Fruit fly (Drosophila melanogaster): ENCODE data around the gene eIF1A.

The eIF1A gene

DNA sequence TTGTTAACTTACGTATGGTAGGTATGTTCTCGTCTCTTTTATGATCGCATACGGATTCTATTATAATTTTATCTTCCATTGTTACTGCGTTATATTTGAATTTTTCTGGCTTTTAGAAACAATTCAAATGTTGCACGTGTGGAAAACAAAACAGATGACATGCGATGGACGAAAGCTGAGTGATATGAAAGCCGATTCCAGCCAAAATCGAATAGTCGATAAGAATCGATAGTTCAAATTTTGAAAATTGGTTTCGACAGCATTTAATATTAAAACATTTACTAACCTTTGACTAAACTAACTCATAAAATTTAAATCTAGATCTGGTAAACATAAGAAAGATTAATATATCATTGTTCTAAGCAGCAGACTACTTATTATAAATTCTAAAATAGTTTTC lies 27.1 kb downstream of the eIF1A start, which contains the start of gene Polr1E (continued):
- TF ChIP-seq CG13424 (tag; optimal IDR thresholded peaks at IDR 0.05): no peak
- no peak for TF ChIP-seq CG15011 (GFP tag; optimal IDR thresholded peaks at IDR 0.05)
- no peak for TF ChIP-seq kni (GFP tag; optimal IDR thresholded peaks at IDR 0.05)
- TF ChIP-seq Doc3 (GFP tag; IDR thresholded peaks at IDR 0.05; ENCODE audit: partially characterized antibody): peak; percentile 58; the same call in 2 of the 3 replicates
- no peak for TF ChIP-seq psq (GFP tag; optimal IDR thresholded peaks at IDR 0.05)
- TF ChIP-seq sr (GFP tag; IDR thresholded peaks at IDR 0.05): no peak
- TF ChIP-seq croc (GFP tag; conservative IDR thresholded peaks at IDR 0.05): no peak
- no peak for TF ChIP-seq wor (GFP tag; IDR thresholded peaks at IDR 0.05)
- no peak for TF ChIP-seq CG8944 (GFP tag; optimal IDR thresholded peaks at IDR 0.05)
- TF ChIP-seq Nf-YC (tag; optimal IDR thresholded peaks at IDR 0.05): peak; percentile 38
- TF ChIP-seq Scr (GFP tag; IDR thresholded peaks at IDR 0.05; ENCODE audit: partially characterized antibody): peak; percentile 64
- peak; percentile 9 for TF ChIP-seq CG10147 (GFP tag; optimal IDR thresholded peaks at IDR 0.05)
- TF ChIP-seq NC2β (GFP tag; optimal IDR thresholded peaks at IDR 0.05): no peak
- TF ChIP-seq h (optimal IDR thresholded peaks at IDR 0.05): no peak
- TF ChIP-seq Dref (GFP tag; IDR thresholded peaks at IDR 0.05): peak; percentile 99
- no peak for TF ChIP-seq Kr (GFP tag; optimal IDR thresholded peaks at IDR 0.05)
- TF ChIP-seq grn (GFP tag; optimal IDR thresholded peaks at IDR 0.05): no peak
- TF ChIP-seq Med (GFP tag): peak; percentile 60
- no peak for TF ChIP-seq CG5180 (GFP tag; optimal IDR thresholded peaks at IDR 0.05)
- peak; percentile 12 for TF ChIP-seq CG8924 (tag; optimal IDR thresholded peaks at IDR 0.05)
- no peak for TF ChIP-seq crc (GFP tag; optimal IDR thresholded peaks at IDR 0.05)
- TF ChIP-seq crp (GFP tag; optimal IDR thresholded peaks at IDR 0.05): peak; percentile 66 to 96
- TF ChIP-seq Usf (GFP tag; optimal IDR thresholded peaks at IDR 0.05): no peak
- peak; percentile 33; the same call in 1 of the 3 replicates for TF ChIP-seq row (GFP tag; IDR thresholded peaks at IDR 0.05)
- TF ChIP-seq CG4617 (GFP tag; optimal IDR thresholded peaks at IDR 0.05; ENCODE audit: borderline replicate concordance): peak; percentile 46
- peak; percentile 41 for TF ChIP-seq MESR4 (GFP tag; optimal IDR thresholded peaks at IDR 0.05)
- TF ChIP-seq sna (GFP tag; IDR thresholded peaks at IDR 0.05; ENCODE audit: partially characterized antibody): peak; percentile 35; the same call in 1 of the 2 replicates
- peak; percentile 67; the same call in 2 of the 3 replicates for TF ChIP-seq CG7963 (GFP tag; IDR thresholded peaks at IDR 0.05; ENCODE audit: partially characterized antibody)
- peak; percentile 97 for TF ChIP-seq MBD-R2 (GFP tag; IDR thresholded peaks at IDR 0.05)
- no peak for TF ChIP-seq chinmo (GFP tag; IDR thresholded peaks at IDR 0.05; ENCODE audit: partially characterized antibody)
- TF ChIP-seq CG4707 (GFP tag; optimal IDR thresholded peaks at IDR 0.05): no peak
- peak; percentile 99 for TF ChIP-seq dm (GFP tag; optimal IDR thresholded peaks at IDR 0.05)
- TF ChIP-seq CG18011 (GFP tag; optimal IDR thresholded peaks at IDR 0.05): peak; percentile 99
- TF ChIP-seq klu (GFP tag; IDR thresholded peaks at IDR 0.05): no peak
- no peak for TF ChIP-seq Sox102F (GFP tag; optimal IDR thresholded peaks at IDR 0.05)
- TF ChIP-seq pum (GFP tag; optimal IDR thresholded peaks at IDR 0.05): no peak
- no peak; the same call in 2 of the 3 replicates for TF ChIP-seq CG6175 (GFP tag; IDR thresholded peaks at IDR 0.05)
- no peak for TF ChIP-seq Hey (tag; optimal IDR thresholded peaks at IDR 0.05)
- no peak for TF ChIP-seq Dip2 (GFP tag; IDR thresholded peaks at IDR 0.05)
- TF ChIP-seq ems (GFP tag; optimal IDR thresholded peaks at IDR 0.05): peak; percentile 19
- peak; percentile 81 for TF ChIP-seq HLH4C (GFP tag; IDR thresholded peaks at IDR 0.05; ENCODE audit: partially characterized antibody)
- TF ChIP-seq CG17829 (tag; optimal IDR thresholded peaks at IDR 0.05): peak; percentile 41
- TF ChIP-seq CG5245 (GFP tag; optimal IDR thresholded peaks at IDR 0.05): no peak
- no peak for TF ChIP-seq CG7745 (tag; optimal IDR thresholded peaks at IDR 0.05)
- no peak for TF ChIP-seq tin (GFP tag; optimal IDR thresholded peaks at IDR 0.05)
- peak; percentile 45 for TF ChIP-seq B-H2 (GFP tag; optimal IDR thresholded peaks at IDR 0.05)
- no peak for TF ChIP-seq tna (GFP tag; IDR thresholded peaks at IDR 0.05; ENCODE audit: partially characterized antibody)
- peak; percentile 30 for TF ChIP-seq Mad (GFP tag; optimal IDR thresholded peaks at IDR 0.05)
- TF ChIP-seq Atf-2 (GFP tag; optimal IDR thresholded peaks at IDR 0.05): no peak
- no peak for TF ChIP-seq tx (GFP tag; optimal IDR thresholded peaks at IDR 0.05)
- no peak for TF ChIP-seq NC2α (GFP tag; optimal IDR thresholded peaks at IDR 0.05)
